Fruit fly (Drosophila melanogaster): ENCODE data around the gene CG3164.

DNA sequence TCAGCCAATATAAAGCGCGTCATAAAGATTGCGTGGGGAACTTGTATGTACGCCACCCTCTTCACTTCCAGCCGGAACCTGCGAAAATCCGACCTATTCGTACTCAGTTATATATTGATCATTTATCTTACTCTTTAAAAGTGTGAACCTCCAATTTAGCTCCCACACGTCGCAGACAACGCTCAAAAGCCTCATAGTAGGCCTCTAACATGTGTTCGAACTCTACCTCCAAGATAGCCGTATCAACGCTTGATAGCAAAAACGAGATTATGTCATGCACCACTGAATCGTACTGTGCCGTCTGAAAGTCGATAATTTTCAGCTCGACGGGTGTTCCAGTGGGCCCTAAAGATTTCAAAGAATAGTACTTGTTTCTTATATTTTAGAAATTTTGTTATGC, 9.0 kb upstream of the CG3164 start:
- no peak for TF ChIP-seq insv (optimal IDR thresholded peaks at IDR 0.05)
- TF ChIP-seq psq (optimal IDR thresholded peaks at IDR 0.05), result no peak
- TF ChIP-seq h (optimal IDR thresholded peaks at IDR 0.05), result no peak
- TF ChIP-seq Myc (optimal IDR thresholded peaks at IDR 0.05), result no peak
- no peak for TF ChIP-seq ttk (optimal IDR thresholded peaks at IDR 0.05)
- no peak for TF ChIP-seq Sin3A (optimal IDR thresholded peaks at IDR 0.05)

Measured in Kc167 (cell line).